Fruit fly (Drosophila melanogaster) whole organism, embryonic: ENCODE measurements around the gene Nepl21.

Experiments used
- CG10209 ChIP-seq: fragments of 200-800 bp; sonication (Bioruptor generic); optimal IDR thresholded peaks from 3 replicates; lab custom pipeline; 2017; ENCODE audit warnings: missing biosample characterization, mild to moderate bottlenecking, missing genetic modification characterization, missing genetic modification reagents
- CG10654 ChIP-seq: fragments of 200-800 bp; sonication (Bioruptor generic); optimal IDR thresholded peaks from 2 replicates; lab custom pipeline; 2016; ENCODE audit warnings: missing biosample characterization, missing genetic modification characterization
- CG10959 ChIP-seq: fragments of 200-800 bp; sonication (Bioruptor generic); IDR thresholded peaks from 2 replicates; pipeline ENCODE4 v1.3.6; 2022; ENCODE audit warnings: missing biosample characterization, missing genetic modification characterization
- CG10979 ChIP-seq: fragments of 200-800 bp; sonication (Bioruptor generic); optimal IDR thresholded peaks from 2 replicates; lab custom pipeline; 2018; ENCODE audit warnings: missing biosample characterization, mild to moderate bottlenecking, missing genetic modification characterization, moderate library complexity
- CG11398 ChIP-seq: fragments of 200-800 bp; sonication (Bioruptor generic); optimal IDR thresholded peaks from 2 replicates; lab custom pipeline; 2016; ENCODE audit warnings: missing biosample characterization, missing genetic modification characterization
- CG12659 ChIP-seq: fragments of 200-800 bp; sonication (Bioruptor generic); optimal IDR thresholded peaks from 3 replicates; lab custom pipeline; 2017; ENCODE audit warnings: mild to moderate bottlenecking, missing biosample characterization, missing genetic modification reagents, missing genetic modification characterization
- CG13624 ChIP-seq: fragments of 200-800 bp; sonication (Bioruptor generic); optimal IDR thresholded peaks from 2 replicates; lab custom pipeline; 2016; ENCODE audit warnings: missing biosample characterization, missing genetic modification characterization
- CG15269 ChIP-seq: fragments of 200-800 bp; sonication (Bioruptor generic); optimal IDR thresholded peaks from 2 replicates; lab custom pipeline; 2018; ENCODE audit warnings: missing biosample characterization, mild to moderate bottlenecking, missing genetic modification characterization, moderate library complexity
- CG1647 ChIP-seq: fragments of 200-800 bp; sonication (Bioruptor generic); optimal IDR thresholded peaks from 3 replicates; lab custom pipeline; 2016; ENCODE audit warnings: missing biosample characterization, missing genetic modification characterization
- CG16779 ChIP-seq: fragments of 200-800 bp; sonication (Bioruptor generic); IDR thresholded peaks from 2 replicates; pipeline ENCODE4 v1.3.6; 2022; ENCODE audit warnings: missing biosample characterization, missing genetic modification characterization
- CG16863 ChIP-seq: fragments of 200-800 bp; sonication (Bioruptor generic); optimal IDR thresholded peaks from 3 replicates; lab custom pipeline; 2016; ENCODE audit warnings: missing biosample characterization, missing genetic modification characterization
- CG17829 ChIP-seq: fragments of 200-800 bp; optimal IDR thresholded peaks from 2 replicates; lab custom pipeline; 2019; ENCODE audit warnings: missing biosample characterization, mild to moderate bottlenecking, missing genetic modification characterization, moderate library complexity
- CG18599 ChIP-seq: fragments of 200-800 bp; sonication (Bioruptor generic); optimal IDR thresholded peaks from 3 replicates; lab custom pipeline; 2017; ENCODE audit warnings: missing biosample characterization, missing genetic modification characterization, mild to moderate bottlenecking, moderate library complexity, missing genetic modification reagents
- CG3163 ChIP-seq: fragments of 200-800 bp; sonication (Bioruptor generic); optimal IDR thresholded peaks from 3 replicates; lab custom pipeline; 2016; ENCODE audit warnings: missing biosample characterization, missing genetic modification characterization
- CG32772 ChIP-seq: fragments of 200-800 bp; sonication (Bioruptor generic); IDR thresholded peaks from 2 replicates; pipeline ENCODE4 v1.3.6; 2022; ENCODE audit warnings: missing biosample characterization, missing genetic modification characterization
- CG4730 ChIP-seq: fragments of 200-800 bp; sonication (Bioruptor generic); IDR thresholded peaks from 2 replicates; pipeline ENCODE4 v1.3.6; 2022; ENCODE audit warnings: missing biosample characterization, missing genetic modification characterization
- CG8478 ChIP-seq: fragments of >200 bp; optimal IDR thresholded peaks from 2 replicates; lab custom pipeline; 2018
- CG9817 ChIP-seq: fragments of 200-800 bp; sonication (Bioruptor generic); optimal IDR thresholded peaks from 2 replicates; lab custom pipeline; 2018; ENCODE audit warnings: missing biosample characterization, mild to moderate bottlenecking, missing genetic modification characterization, moderate library complexity
- Camta ChIP-seq: fragments of 200-800 bp; sonication (Bioruptor generic); optimal IDR thresholded peaks from 2 replicates; lab custom pipeline; 2016; ENCODE audit warnings: missing biosample characterization, missing genetic modification characterization
- Chrac-16 ChIP-seq: fragments of 200-800 bp; sonication (Bioruptor generic); optimal IDR thresholded peaks from 3 replicates; lab custom pipeline; 2016; ENCODE audit warnings: missing biosample characterization, missing genetic modification characterization
- Doc3 ChIP-seq: fragments of 200-800 bp; sonication (Bioruptor generic); IDR thresholded peaks from 3 replicates; pipeline ENCODE4 v1.3.6; 2022; ENCODE audit warnings: missing biosample characterization, missing genetic modification characterization; ENCODE audit not compliant: partially characterized antibody
- H2.0 ChIP-seq: fragments of 200-800 bp; sonication (Bioruptor generic); IDR thresholded peaks from 2 replicates; pipeline ENCODE4 v1.3.6; 2022; ENCODE audit warnings: missing biosample characterization, missing genetic modification characterization
- HLH54F ChIP-seq: fragments of 200-800 bp; sonication (Bioruptor generic); optimal IDR thresholded peaks from 3 replicates; lab custom pipeline; 2016; ENCODE audit warnings: missing biosample characterization, missing genetic modification characterization
- Lhr ChIP-seq: fragments of 200-800 bp; sonication (Bioruptor generic); optimal IDR thresholded peaks from 3 replicates; lab custom pipeline; 2017; ENCODE audit warnings: mild to moderate bottlenecking, missing biosample characterization, missing genetic modification reagents, missing genetic modification characterization
- Lim3 ChIP-seq: fragments of 200-800 bp; sonication (Bioruptor generic); IDR thresholded peaks from 2 replicates; pipeline ENCODE4 v1.3.6; 2022; ENCODE audit warnings: missing biosample characterization, missing genetic modification characterization
- NFAT ChIP-seq: fragments of 200-800 bp; sonication (Bioruptor generic); IDR thresholded peaks from 2 replicates; pipeline ENCODE4 v1.3.6; 2022; ENCODE audit warnings: missing biosample characterization, missing genetic modification characterization
- TFAM ChIP-seq: fragments of 200-800 bp; sonication (Bioruptor generic); optimal IDR thresholded peaks from 2 replicates; lab custom pipeline; 2017; ENCODE audit warnings: missing biosample characterization, missing genetic modification characterization, inconsistent platforms
- abd-A ChIP-seq: fragments of 200-800 bp; sonication (Bioruptor generic); optimal IDR thresholded peaks from 3 replicates; lab custom pipeline; 2019; ENCODE audit warnings: missing biosample characterization, mild to moderate bottlenecking, missing genetic modification characterization, moderate library complexity
- al ChIP-seq: fragments of 200-800 bp; sonication (Bioruptor generic); IDR thresholded peaks from 2 replicates; pipeline ENCODE4 v1.3.6; 2022; ENCODE audit warnings: missing biosample characterization, missing genetic modification characterization
- br ChIP-seq: fragments of >200 bp; optimal IDR thresholded peaks from 2 replicates; lab custom pipeline; 2017
- btn ChIP-seq: fragments of 200-800 bp; sonication (Bioruptor generic); optimal IDR thresholded peaks from 2 replicates; lab custom pipeline; 2016; ENCODE audit warnings: missing biosample characterization, missing genetic modification characterization
- chm ChIP-seq: fragments of 200-800 bp; sonication (Bioruptor generic); IDR thresholded peaks from 2 replicates; pipeline ENCODE4 v1.3.6; 2022; ENCODE audit warnings: missing biosample characterization, missing genetic modification characterization
- crol ChIP-seq: fragments of 200-800 bp; sonication (Bioruptor generic); IDR thresholded peaks from 2 replicates; pipeline ENCODE4 v1.3.6; 2022; ENCODE audit warnings: missing biosample characterization, missing genetic modification characterization
- crp ChIP-seq, 2 experiments: fragments of 200-800 bp; sonication (Bioruptor generic); optimal IDR thresholded peaks; 2 replicates in 1 of 2; 3 replicates in 1 of 2; lab custom pipeline; 2017; ENCODE audit warnings: missing biosample characterization in 2 of 2, missing genetic modification characterization in 2 of 2, mild to moderate bottlenecking in 1 of 2, moderate library complexity in 1 of 2
- da ChIP-seq: fragments of 200-800 bp; sonication (Bioruptor generic); optimal IDR thresholded peaks from 2 replicates; lab custom pipeline; 2016; ENCODE audit warnings: missing biosample characterization, missing genetic modification characterization
- fru ChIP-seq: fragments of >200 bp; optimal IDR thresholded peaks from 2 replicates; lab custom pipeline; 2017
- gfzf ChIP-seq: fragments of 200-800 bp; sonication (Bioruptor generic); optimal IDR thresholded peaks from 2 replicates; lab custom pipeline; 2016; ENCODE audit warnings: missing biosample characterization, mild to moderate bottlenecking, missing genetic modification characterization, moderate library complexity
- h ChIP-seq: fragments of >200 bp; optimal IDR thresholded peaks from 2 replicates; lab custom pipeline; 2017
- hkb ChIP-seq, 2 experiments: fragments of 200-800 bp in 1 of 2; fragments of >200 bp in 1 of 2; sonication (Bioruptor generic) in 1 of 2; IDR thresholded peaks in 1 of 2; optimal IDR thresholded peaks in 1 of 2; 2 replicates each; pipeline versions ENCODE4 v1.3.6 to Lab custom; 2017 to 2022; ENCODE audit warnings: missing biosample characterization in 1 of 2, missing genetic modification characterization in 1 of 2
- lov ChIP-seq, 2 experiments: fragments of 200-800 bp in 1 of 2; fragments of >200 bp in 1 of 2; sonication (Bioruptor generic) in 1 of 2; IDR thresholded peaks in 1 of 2; optimal IDR thresholded peaks in 1 of 2; 2 replicates in 1 of 2; 3 replicates in 1 of 2; pipeline versions ENCODE4 v1.3.6 to Lab custom; 2017 to 2022; ENCODE audit warnings: missing biosample characterization in 1 of 2, missing genetic modification characterization in 1 of 2
- mld ChIP-seq: fragments of 200-800 bp; sonication (Bioruptor generic); IDR thresholded peaks from 3 replicates; pipeline ENCODE4 v1.3.6; 2022; ENCODE audit warnings: missing biosample characterization, missing genetic modification characterization; ENCODE audit not compliant: partially characterized antibody
- oc ChIP-seq: fragments of 200-800 bp; sonication (Bioruptor generic); optimal IDR thresholded peaks from 2 replicates; lab custom pipeline; 2018; ENCODE audit warnings: missing biosample characterization, mild to moderate bottlenecking, missing genetic modification characterization, moderate library complexity
- org-1 ChIP-seq: fragments of 200-800 bp; sonication (Bioruptor generic); optimal IDR thresholded peaks from 2 replicates; lab custom pipeline; 2017; ENCODE audit warnings: missing biosample characterization, missing genetic modification characterization
- ranshi ChIP-seq: fragments of 200-800 bp; sonication (Bioruptor generic); IDR thresholded peaks from 2 replicates; pipeline ENCODE4 v1.3.6; 2022; ENCODE audit warnings: missing biosample characterization, missing genetic modification characterization
- sd ChIP-seq: fragments of 200-800 bp; sonication (Bioruptor generic); optimal IDR thresholded peaks from 3 replicates; lab custom pipeline; 2018; ENCODE audit warnings: missing biosample characterization, mild to moderate bottlenecking, missing genetic modification characterization, moderate library complexity
- so ChIP-seq: fragments of 200-800 bp; sonication (Bioruptor generic); IDR thresholded peaks from 3 replicates; pipeline ENCODE4 v1.3.6; 2022; ENCODE audit warnings: missing biosample characterization, missing genetic modification characterization
- sr ChIP-seq: fragments of 200-800 bp; sonication (Bioruptor generic); IDR thresholded peaks from 3 replicates; pipeline ENCODE4 v1.3.6; 2022; ENCODE audit warnings: missing biosample characterization, missing genetic modification characterization
- toy ChIP-seq: fragments of 200-800 bp; sonication (Bioruptor generic); IDR thresholded peaks from 2 replicates; pipeline ENCODE4 v1.3.6; 2022; ENCODE audit warnings: missing biosample characterization, missing genetic modification characterization
- ttk ChIP-seq: fragments of 200-800 bp; sonication (Bioruptor generic); IDR thresholded peaks from 2 replicates; pipeline ENCODE4 v2.1.2; 2022; ENCODE audit warnings: missing biosample characterization, missing genetic modification characterization
- unpg ChIP-seq: fragments of 200-800 bp; sonication (Bioruptor generic); optimal IDR thresholded peaks from 3 replicates; lab custom pipeline; 2018; ENCODE audit warnings: missing biosample characterization, mild to moderate bottlenecking, missing genetic modification characterization, moderate library complexity
- vfl ChIP-seq: fragments of 200-800 bp; sonication (Bioruptor generic); optimal IDR thresholded peaks from 2 replicates; lab custom pipeline; 2016; ENCODE audit warnings: missing biosample characterization, missing genetic modification characterization
- z ChIP-seq: fragments of 200-800 bp; sonication (Bioruptor generic); IDR thresholded peaks from 3 replicates; pipeline ENCODE4 v1.3.6; 2022; ENCODE audit warnings: missing biosample characterization, missing genetic modification characterization

The Nepl21 gene

dm6 chr3R:28851530-28851929, 32.0 kb upstream of the Nepl21 start (continued):
- TF ChIP-seq org-1 (GFP tag; lab: Kevin White, UChicago): peak; percentile 59
- no peak for TF ChIP-seq hkb (optimal IDR thresholded peaks at IDR 0.05; lab: Kevin White, UChicago)
- no peak for TF ChIP-seq hkb (GFP tag; IDR thresholded peaks at IDR 0.05; lab: Robert Waterston, UW)
- TF ChIP-seq da: no peak
- no peak for TF ChIP-seq CG4730 (GFP tag; lab: Robert Waterston, UW)
- no peak for TF ChIP-seq crp (GFP tag; optimal IDR thresholded peaks at IDR 0.05; lab: Kevin White, UChicago)
- no peak for TF ChIP-seq Camta
- TF ChIP-seq CG11398 (GFP tag; lab: Kevin White, UChicago): no peak
- TF ChIP-seq NFAT (GFP tag; lab: Robert Waterston, UW): no peak
- TF ChIP-seq sd: no peak
- TF ChIP-seq CG12659 (GFP tag; lab: Kevin White, UChicago): no peak
- TF ChIP-seq gfzf (GFP tag; lab: Kevin White, UChicago): no peak
- TF ChIP-seq CG10209 (GFP tag; lab: Kevin White, UChicago): no peak
- no peak for TF ChIP-seq CG18599 (GFP tag; lab: Kevin White, UChicago)
- no peak for TF ChIP-seq CG15269 (tag; lab: Kevin White, UChicago)
- TF ChIP-seq CG16863 (GFP tag; lab: Kevin White, UChicago): no peak
- no peak for TF ChIP-seq Lim3 (GFP tag; lab: Robert Waterston, UW)
- no peak for TF ChIP-seq ranshi (GFP tag; lab: Robert Waterston, UW)
- no peak for TF ChIP-seq so (GFP tag; lab: Robert Waterston, UW)
- peak; percentile 92 for TF ChIP-seq abd-A (tag; lab: Kevin White, UChicago)
- no peak for TF ChIP-seq H2.0 (GFP tag; lab: Robert Waterston, UW)
- no peak for TF ChIP-seq CG3163 (GFP tag; lab: Kevin White, UChicago)
- TF ChIP-seq unpg: no peak
- 0 out of 2 replicates have a peak, but pooled peaks have one; percentile 10 for TF ChIP-seq chm (GFP tag; lab: Robert Waterston, UW)
- TF ChIP-seq sr (GFP tag; lab: Robert Waterston, UW): 0 out of 3 replicates have a peak, but pooled peaks have one; percentile 36
- TF ChIP-seq CG10959 (GFP tag; lab: Robert Waterston, UW): no peak
- TF ChIP-seq br (lab: Kevin White, UChicago): no peak
- no peak for TF ChIP-seq z (GFP tag; lab: Robert Waterston, UW)
- TF ChIP-seq CG13624: no peak
- TF ChIP-seq CG9817: no peak
- 0 out of 2 replicates have a peak, but pooled peaks have one; percentile 29 for TF ChIP-seq CG16779
- TF ChIP-seq TFAM (GFP tag; lab: Kevin White, UChicago): no peak
- no peak for TF ChIP-seq CG10654
- TF ChIP-seq Chrac-16 (GFP tag; lab: Kevin White, UChicago): no peak
- TF ChIP-seq lov (optimal IDR thresholded peaks at IDR 0.05; lab: Kevin White, UChicago): no peak
- TF ChIP-seq lov (GFP tag; IDR thresholded peaks at IDR 0.05; lab: Robert Waterston, UW): no peak
- 0 out of 3 replicates have a peak, but pooled peaks have one; percentile 15 for TF ChIP-seq Doc3
- TF ChIP-seq crol (GFP tag; lab: Robert Waterston, UW): peak; percentile 87
- no peak for TF ChIP-seq btn (GFP tag; lab: Kevin White, UChicago)
- TF ChIP-seq HLH54F: no peak
- TF ChIP-seq ttk: no peak
- TF ChIP-seq CG1647 (GFP tag; lab: Kevin White, UChicago): no peak
- no peak for TF ChIP-seq vfl (GFP tag; lab: Kevin White, UChicago)
- TF ChIP-seq CG32772 (GFP tag; lab: Robert Waterston, UW): no peak
- TF ChIP-seq toy: no peak
- TF ChIP-seq CG17829 (tag; lab: Kevin White, UChicago): no peak
- no peak for TF ChIP-seq fru (lab: Kevin White, UChicago)
- TF ChIP-seq mld (GFP tag; lab: Robert Waterston, UW): no peak
- no peak for TF ChIP-seq oc (tag; lab: Kevin White, UChicago)
- TF ChIP-seq CG8478 (lab: Kevin White, UChicago): no peak
- TF ChIP-seq al (GFP tag; lab: Robert Waterston, UW): no peak
- TF ChIP-seq h: no peak
- TF ChIP-seq Lhr (GFP tag; lab: Kevin White, UChicago): no peak
- no peak for TF ChIP-seq CG10979 (tag; lab: Kevin White, UChicago)
